Worm (Caenorhabditis elegans): Measurements from ENCODE around the gene T24C2.3.
A peak's percentile ranks its signal among the peaks of the same experiment; 100 is the strongest.

DNA sequence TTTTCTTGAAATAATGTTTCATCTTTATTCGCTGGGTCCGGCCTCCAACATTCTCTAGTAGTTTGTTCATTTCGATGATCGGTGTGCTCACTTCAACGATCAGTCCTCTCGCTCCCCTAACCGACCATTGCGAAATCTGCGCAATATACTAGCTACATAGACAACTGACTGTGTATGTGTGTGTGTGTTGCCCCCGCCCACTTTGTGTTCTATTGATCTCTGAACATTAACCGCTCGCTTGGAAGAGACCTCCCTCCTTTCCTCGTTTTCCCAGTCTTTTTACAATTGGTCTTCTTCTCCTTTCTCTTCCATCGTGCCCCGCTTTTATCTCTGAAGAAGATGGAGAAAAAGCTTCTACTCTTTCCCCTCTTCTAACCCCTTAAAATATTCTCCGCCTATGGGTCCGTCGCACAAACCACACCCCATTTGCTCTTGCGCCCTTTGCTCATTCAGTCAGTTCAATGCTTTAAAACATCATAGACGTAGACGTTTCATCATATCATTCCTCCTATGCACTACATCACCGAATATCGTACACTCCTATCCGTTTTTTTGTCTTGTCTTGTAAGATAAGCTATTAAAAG lies 14.1 kb downstream of the T24C2.3 start:
- TF ChIP-seq ama-1 (optimal IDR thresholded peaks at IDR 0.05) (no peak), lir-3 (tag; optimal IDR thresholded peaks at IDR 0.05) (no peak), mdl-1 (tag; optimal IDR thresholded peaks at IDR 0.05) (peak in 1 of 2 experiments; percentile 79), egl-27 (tag; optimal IDR thresholded peaks at IDR 0.05) (no peak)

Data from whole organism, L4 larva.